Worm (Caenorhabditis elegans) whole organism, midembryonic: ENCODE measurements around the gene arrd-23.

Source experiments
- flt-1 ChIP-seq: fragments of 200-800 bp; sonication (Bioruptor generic); IDR thresholded peaks from 2 replicates; pipeline ENCODE4 v1.3.6; 2022; ENCODE audit warnings: missing genetic modification characterization, missing compliant biosample characterization
- ztf-23 ChIP-seq: fragments of 200-800 bp; sonication (Bioruptor generic); IDR thresholded peaks from 2 replicates; pipeline ENCODE4 v1.3.6; 2022; ENCODE audit warnings: missing genetic modification reagents, missing genetic modification characterization, missing compliant biosample characterization

DNA sequence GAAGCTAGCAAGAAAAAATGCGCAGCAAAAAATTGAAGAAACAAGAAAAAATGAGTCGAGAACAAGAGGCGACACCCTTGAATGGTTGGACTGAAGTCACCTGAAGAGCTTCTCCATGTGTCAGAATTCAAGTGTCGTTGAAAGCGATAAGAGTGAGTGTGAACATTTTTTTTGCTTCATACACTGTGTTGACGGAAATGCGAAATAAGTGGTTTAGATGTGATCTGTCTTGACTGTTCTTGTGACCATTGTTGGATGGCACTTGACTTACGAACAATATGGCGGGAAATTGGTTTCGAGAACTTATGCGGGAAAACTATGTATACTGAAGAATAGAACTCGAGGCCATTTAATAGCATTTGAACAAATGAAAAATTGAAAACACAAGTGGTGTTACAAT is 5.8 kb upstream of the arrd-23 start:
- TF ChIP-seq ztf-23 (GFP tag; lab: Robert Waterston, UW) (no peak), flt-1 (GFP tag; lab: Robert Waterston, UW) (no peak)
